Worm (Caenorhabditis elegans) whole organism, L2 larva: ENCODE results near the gene twk-24.

Experiments
- C34F6.9 ChIP-seq: fragments of 150-350 bp; optimal IDR thresholded peaks from 2 replicates; lab custom pipeline; 2014; ENCODE audit warnings: missing biosample characterization, missing genetic modification characterization
- F13H6.1 ChIP-seq: sonication (generic microtip); optimal IDR thresholded peaks from 2 replicates; lab custom pipeline; 2016; ENCODE audit warnings: missing genetic modification characterization, missing compliant biosample characterization
- Y55F3AM.14 ChIP-seq: fragments of 200-800 bp; sonication (Bioruptor generic); optimal IDR thresholded peaks from 2 replicates; lab custom pipeline; 2018; ENCODE audit warnings: mild to moderate bottlenecking, missing genetic modification characterization, missing compliant biosample characterization
- ZK546.5 ChIP-seq: sonication (generic microtip); optimal IDR thresholded peaks from 2 replicates; lab custom pipeline; 2017; ENCODE audit warnings: missing biosample characterization, missing genetic modification characterization
- alr-1 ChIP-seq: fragments of 150-350 bp; optimal IDR thresholded peaks from 2 replicates; lab custom pipeline; 2014; ENCODE audit warnings: missing biosample characterization, missing genetic modification characterization
- ama-1 ChIP-seq: fragments of 150-350 bp; optimal IDR thresholded peaks from 2 replicates; lab custom pipeline; 2018; ENCODE audit warnings: inconsistent platforms
- ceh-16 ChIP-seq: fragments of 150-350 bp; optimal IDR thresholded peaks from 2 replicates; lab custom pipeline; 2014; ENCODE audit warnings: missing biosample characterization, missing genetic modification characterization
- ceh-82 ChIP-seq: fragments of 150-350 bp; optimal IDR thresholded peaks from 2 replicates; lab custom pipeline; 2014; ENCODE audit warnings: missing biosample characterization, missing genetic modification characterization
- crh-2 ChIP-seq: sonication (generic microtip); optimal IDR thresholded peaks from 2 replicates; lab custom pipeline; 2017; ENCODE audit warnings: missing biosample characterization, missing genetic modification characterization
- dmd-4 ChIP-seq: sonication (generic microtip); optimal IDR thresholded peaks from 2 replicates; lab custom pipeline; 2017; ENCODE audit warnings: missing biosample characterization, missing genetic modification characterization
- elt-1 ChIP-seq: fragments of 150-350 bp; optimal IDR thresholded peaks from 2 replicates; lab custom pipeline; 2014; ENCODE audit warnings: missing biosample characterization, missing genetic modification characterization
- elt-3 ChIP-seq: sonication (generic microtip); optimal IDR thresholded peaks from 2 replicates; lab custom pipeline; 2017; ENCODE audit warnings: missing biosample characterization, missing genetic modification characterization
- fos-1 ChIP-seq: fragments of 150-350 bp; optimal IDR thresholded peaks from 2 replicates; lab custom pipeline; 2014; ENCODE audit warnings: missing biosample characterization, missing genetic modification characterization
- gmeb-1 ChIP-seq: fragments of 150-350 bp; optimal IDR thresholded peaks from 2 replicates; lab custom pipeline; 2014; ENCODE audit warnings: missing biosample characterization, missing genetic modification characterization
- lin-11 ChIP-seq: fragments of 150-350 bp; sonication (generic microtip); optimal IDR thresholded peaks from 2 replicates; lab custom pipeline; 2014; ENCODE audit warnings: missing biosample characterization, missing genetic modification characterization, inconsistent platforms, mixed read lengths
- lin-13 ChIP-seq: fragments of 150-350 bp; optimal IDR thresholded peaks from 2 replicates; lab custom pipeline; 2014; ENCODE audit warnings: missing biosample characterization, missing genetic modification reagents, missing genetic modification characterization
- lsy-2 ChIP-seq, 2 experiments: fragments of 150-350 bp in 1 of 2; sonication (generic microtip) in 1 of 2; optimal IDR thresholded peaks; 2 replicates each; lab custom pipeline; 2014 to 2017; ENCODE audit warnings: missing biosample characterization in 2 of 2, missing genetic modification characterization in 2 of 2
- mab-5 ChIP-seq: fragments of 150-350 bp; optimal IDR thresholded peaks from 2 replicates; lab custom pipeline; 2014; ENCODE audit warnings: missing biosample characterization, missing genetic modification characterization
- mbf-1 ChIP-seq: sonication (generic microtip); optimal IDR thresholded peaks from 2 replicates; lab custom pipeline; 2017; ENCODE audit warnings: missing biosample characterization, missing genetic modification characterization
- mdl-1 ChIP-seq, 2 experiments: fragments of 150-350 bp in 1 of 2; sonication (generic microtip) in 1 of 2; optimal IDR thresholded peaks; 2 replicates each; lab custom pipeline; 2017; ENCODE audit warnings: missing biosample characterization in 2 of 2, missing genetic modification characterization in 2 of 2
- nhr-11 ChIP-seq: fragments of 150-350 bp; optimal IDR thresholded peaks from 2 replicates; lab custom pipeline; 2014; ENCODE audit warnings: missing biosample characterization, missing genetic modification characterization
- nhr-12 ChIP-seq: fragments of 150-350 bp; optimal IDR thresholded peaks from 2 replicates; lab custom pipeline; 2014; ENCODE audit warnings: missing biosample characterization, missing genetic modification characterization
- nhr-129 ChIP-seq: fragments of 150-350 bp; optimal IDR thresholded peaks from 2 replicates; lab custom pipeline; 2014; ENCODE audit warnings: missing biosample characterization, missing genetic modification characterization
- nhr-21 ChIP-seq: fragments of 150-350 bp; optimal IDR thresholded peaks from 2 replicates; lab custom pipeline; 2014; ENCODE audit warnings: missing biosample characterization, missing genetic modification characterization
- nhr-23 ChIP-seq: fragments of 150-350 bp; optimal IDR thresholded peaks from 2 replicates; lab custom pipeline; 2014; ENCODE audit warnings: missing biosample characterization, missing genetic modification reagents, missing genetic modification characterization
- nhr-237 ChIP-seq: fragments of 150-350 bp; optimal IDR thresholded peaks from 2 replicates; lab custom pipeline; 2014; ENCODE audit warnings: missing biosample characterization, missing genetic modification characterization
- nhr-25 ChIP-seq: fragments of 150-350 bp; sonication (generic microtip); optimal IDR thresholded peaks from 3 replicates; lab custom pipeline; 2014; ENCODE audit warnings: missing biosample characterization, missing genetic modification characterization
- nhr-77 ChIP-seq: fragments of 150-350 bp; optimal IDR thresholded peaks from 2 replicates; lab custom pipeline; 2014; ENCODE audit warnings: missing biosample characterization, missing genetic modification characterization
- peb-1 ChIP-seq: fragments of 150-350 bp; optimal IDR thresholded peaks from 2 replicates; lab custom pipeline; 2014; ENCODE audit warnings: missing biosample characterization, missing genetic modification characterization
- sem-4 ChIP-seq: fragments of 150-350 bp; optimal IDR thresholded peaks from 2 replicates; lab custom pipeline; 2014; ENCODE audit warnings: missing biosample characterization, missing genetic modification reagents, missing genetic modification characterization
- skn-1 ChIP-seq: sonication (generic microtip); optimal IDR thresholded peaks from 2 replicates; lab custom pipeline; 2017; ENCODE audit warnings: missing biosample characterization, missing genetic modification characterization
- sma-3 ChIP-seq: sonication (generic microtip); optimal IDR thresholded peaks from 2 replicates; lab custom pipeline; 2016; ENCODE audit warnings: missing genetic modification reagents, missing genetic modification characterization, missing compliant biosample characterization
- sma-9 ChIP-seq, 2 experiments: fragments of 150-350 bp in 1 of 2; sonication (generic microtip) in 1 of 2; optimal IDR thresholded peaks; 2 replicates each; lab custom pipeline; 2014 to 2016; ENCODE audit warnings: missing genetic modification characterization in 2 of 2, mild to moderate bottlenecking in 1 of 2, missing biosample characterization in 1 of 2, missing compliant biosample characterization in 1 of 2, missing genetic modification reagents in 1 of 2, moderate library complexity in 1 of 2
- snpc-4 ChIP-seq: fragments of 150-350 bp; optimal IDR thresholded peaks from 2 replicates; lab custom pipeline; 2014; ENCODE audit warnings: missing biosample characterization, missing genetic modification characterization
- unc-39 ChIP-seq: fragments of 150-350 bp; optimal IDR thresholded peaks from 2 replicates; lab custom pipeline; 2014; ENCODE audit warnings: missing biosample characterization, missing genetic modification characterization
- unc-55 ChIP-seq: fragments of 150-350 bp; sonication (generic microtip); optimal IDR thresholded peaks from 3 replicates; lab custom pipeline; 2014; ENCODE audit warnings: missing biosample characterization, missing genetic modification reagents, missing genetic modification characterization
- unc-62 ChIP-seq: fragments of 150-350 bp; optimal IDR thresholded peaks from 2 replicates; lab custom pipeline; 2014; ENCODE audit warnings: missing biosample characterization, missing genetic modification reagents, missing genetic modification characterization
- zag-1 ChIP-seq: fragments of 150-350 bp; optimal IDR thresholded peaks from 2 replicates; lab custom pipeline; 2014; ENCODE audit warnings: missing biosample characterization, missing genetic modification characterization
- ztf-11 ChIP-seq: sonication (generic microtip); optimal IDR thresholded peaks from 2 replicates; lab custom pipeline; 2017; ENCODE audit warnings: missing biosample characterization, missing genetic modification characterization
- ztf-4 ChIP-seq: fragments of 150-350 bp; optimal IDR thresholded peaks from 2 replicates; lab custom pipeline; 2014; ENCODE audit warnings: missing biosample characterization, missing genetic modification characterization

Gene twk-24

DNA sequence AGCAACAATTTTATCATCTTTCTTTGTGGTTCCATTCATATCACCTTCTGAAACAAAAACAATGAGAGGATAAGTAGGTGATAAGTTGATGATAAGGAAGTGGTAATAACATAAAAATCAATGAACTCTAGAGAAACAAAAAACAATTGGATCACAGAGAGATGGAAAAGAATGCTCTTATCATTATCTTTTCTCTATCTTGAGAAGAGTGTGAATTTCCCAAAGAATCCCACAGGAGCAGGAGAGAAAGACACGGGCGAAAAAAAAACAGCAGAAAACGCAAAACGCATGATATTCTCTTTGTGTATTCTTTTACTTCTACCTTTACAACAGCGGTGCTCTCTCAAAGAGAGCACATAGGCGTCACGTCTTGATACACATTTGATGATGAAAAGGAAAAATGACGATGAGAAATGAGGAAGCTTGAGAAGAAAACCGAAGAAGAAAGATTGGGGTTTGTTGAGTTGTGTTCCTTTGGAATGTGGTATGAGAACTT lies at the start of gene twk-24:
Gene twk-24 (minus strand): TSS at position 51 of the 496 bp plus-strand sequence.
- TF ChIP-seq sma-9 (GFP tag; optimal IDR thresholded peaks at IDR 0.05; lab: Kevin White, UChicago) (peak; percentile 38), sma-9 (tag; optimal IDR thresholded peaks at IDR 0.05; lab: Kevin White, UChicago) (no peak), crh-2 (tag; lab: Kevin White, UChicago) (no peak), ztf-11 (no peak), nhr-23 (tag; lab: Kevin White, UChicago) (no peak), nhr-129 (tag; lab: Kevin White, UChicago) (peak; percentile 45)

DNA sequence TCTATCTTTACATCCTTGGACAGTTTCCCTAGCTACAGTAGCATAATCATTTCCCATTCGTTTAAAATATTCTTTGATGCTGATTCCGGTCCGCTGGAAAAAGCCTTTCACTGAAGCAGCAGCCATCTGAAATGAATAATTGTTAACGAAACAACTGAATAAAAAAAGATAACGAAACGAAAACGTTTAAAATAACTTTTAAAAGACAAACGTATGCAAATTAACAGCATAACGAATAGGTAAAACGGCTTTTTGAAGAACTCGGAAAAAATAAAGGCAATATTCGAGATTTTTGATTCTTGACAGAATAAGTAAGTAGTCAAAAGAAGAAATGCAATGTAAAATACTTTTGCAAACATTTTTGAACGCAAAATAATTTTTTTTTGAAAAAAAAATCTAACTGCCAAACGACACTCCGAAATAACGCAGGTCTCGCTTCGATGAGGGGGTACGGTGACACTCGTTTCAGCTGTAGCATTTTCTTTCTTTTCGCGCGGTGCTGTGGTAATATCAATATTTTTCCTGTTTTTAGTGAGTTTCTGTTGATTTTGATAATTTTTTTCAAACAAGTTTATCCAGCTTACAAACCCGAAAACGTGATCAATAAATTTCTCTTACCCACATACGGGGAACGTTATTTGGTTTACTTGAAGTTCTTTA lies 48.9 kb upstream of the twk-24 start, which contains the start of the genes R04F11.5 and R04F11.2:
Gene R04F11.5 (minus strand): TSS at position 126 of the 660 bp plus-strand sequence.
Gene R04F11.2 (plus strand): TSS at position 488 of the 660 bp plus-strand sequence.
- TF ChIP-seq ceh-82 (no peak), fos-1 (tag; lab: Kevin White, UChicago) (peak; percentile 72), ZK546.5 (tag; lab: Kevin White, UChicago) (peak; percentile 23), sma-9 (GFP tag; optimal IDR thresholded peaks at IDR 0.05; lab: Kevin White, UChicago) (peak; percentile 75), sma-9 (tag; optimal IDR thresholded peaks at IDR 0.05; lab: Kevin White, UChicago) (no peak), ama-1 (lab: Kevin White, UChicago) (peak; percentile 39), nhr-77 (tag; lab: Kevin White, UChicago) (peak; percentile 24), nhr-237 (tag; lab: Kevin White, UChicago) (no peak), lin-11 (tag; lab: Kevin White, UChicago) (peak; percentile 58), nhr-25 (peak; percentile 80), ceh-16 (tag; lab: Kevin White, UChicago) (peak; percentile 16), nhr-21 (peak; percentile 72), C34F6.9 (tag; lab: Kevin White, UChicago) (peak; percentile 94), skn-1 (no peak), sma-3 (GFP tag; lab: Kevin White, UChicago) (peak; percentile 71), elt-1 (tag; lab: Kevin White, UChicago) (no peak), mdl-1 (tag; optimal IDR thresholded peaks at IDR 0.05; lab: Kevin White, UChicago) (no peak), lin-13 (GFP tag; lab: Kevin White, UChicago) (peak; percentile 81), zag-1 (tag; lab: Kevin White, UChicago) (no peak), unc-62 (no peak), mab-5 (tag; lab: Kevin White, UChicago) (peak; percentile 55), alr-1 (tag; lab: Kevin White, UChicago) (no peak), nhr-12 (tag; lab: Kevin White, UChicago) (no peak), mbf-1 (tag; lab: Kevin White, UChicago) (no peak), nhr-129 (tag; lab: Kevin White, UChicago) (peak; percentile 83), ztf-4 (peak; percentile 25), lsy-2 (tag; optimal IDR thresholded peaks at IDR 0.05; lab: Kevin White, UChicago) (peak; percentile 95 to 99), snpc-4 (tag; lab: Kevin White, UChicago) (peak; percentile 27), unc-55 (peak; percentile 95), unc-39 (tag; lab: Kevin White, UChicago) (no peak), Y55F3AM.14 (GFP tag; lab: Kevin White, UChicago) (no peak), sem-4 (tag; lab: Kevin White, UChicago) (peak; percentile 68), gmeb-1 (peak; percentile 83), peb-1 (tag; lab: Kevin White, UChicago) (no peak), crh-2 (tag; lab: Kevin White, UChicago) (peak; percentile 88)

DNA sequence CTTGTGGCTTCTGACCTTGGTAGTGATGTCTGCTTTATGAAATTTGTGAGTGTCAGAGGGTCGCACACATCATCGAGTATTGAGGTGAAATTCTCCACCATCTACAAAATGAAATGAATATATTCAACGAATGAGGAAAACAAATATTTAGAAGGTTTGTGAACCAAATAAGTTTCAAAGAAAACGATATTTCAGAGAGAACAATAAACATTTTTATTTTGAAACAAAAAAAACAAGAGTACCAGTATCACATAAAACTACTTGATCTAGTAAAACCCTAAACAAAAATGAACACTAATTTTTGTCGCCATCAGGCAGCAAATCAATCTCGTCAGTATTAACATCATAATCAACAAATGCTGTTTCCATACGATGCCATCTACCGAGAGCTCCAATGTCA lies 48.0 kb upstream of the twk-24 start, which contains the start of gene R04F11.3:
Gene R04F11.3 (minus strand): TSS at position 101 of the 400 bp plus-strand sequence.
- TF ChIP-seq unc-39 (tag; lab: Kevin White, UChicago) (no peak), alr-1 (tag; lab: Kevin White, UChicago) (no peak), gmeb-1 (no peak), sma-3 (GFP tag; lab: Kevin White, UChicago) (no peak), nhr-11 (no peak), sma-9 (GFP tag; optimal IDR thresholded peaks at IDR 0.05; lab: Kevin White, UChicago) (no peak), sma-9 (tag; optimal IDR thresholded peaks at IDR 0.05; lab: Kevin White, UChicago) (no peak), Y55F3AM.14 (GFP tag; lab: Kevin White, UChicago) (no peak), nhr-23 (tag; lab: Kevin White, UChicago) (no peak), unc-55 (no peak), elt-3 (tag; lab: Kevin White, UChicago) (no peak), dmd-4 (tag; lab: Kevin White, UChicago) (no peak), snpc-4 (tag; lab: Kevin White, UChicago) (no peak), ceh-16 (tag; lab: Kevin White, UChicago) (no peak), unc-62 (no peak), F13H6.1 (tag; lab: Kevin White, UChicago) (no peak)
- TF ChIP-seq, all 48 proteins: peak for 0
